Worm (Caenorhabditis elegans) whole organism, L2 larva: ENCODE results near the gene F57H12.5.

Experiments used
- R02D3.7 ChIP-seq: fragments of 150-350 bp; optimal IDR thresholded peaks from 2 replicates; lab custom pipeline; 2014; ENCODE audit warnings: missing biosample characterization, missing genetic modification characterization
- ama-1 ChIP-seq: fragments of 150-350 bp; optimal IDR thresholded peaks from 2 replicates; lab custom pipeline; 2018; ENCODE audit warnings: inconsistent platforms
- ceh-82 ChIP-seq: fragments of 150-350 bp; optimal IDR thresholded peaks from 2 replicates; lab custom pipeline; 2014; ENCODE audit warnings: missing biosample characterization, missing genetic modification characterization
- lin-13 ChIP-seq: fragments of 150-350 bp; optimal IDR thresholded peaks from 2 replicates; lab custom pipeline; 2014; ENCODE audit warnings: missing biosample characterization, missing genetic modification reagents, missing genetic modification characterization
- lsy-2 ChIP-seq, 2 experiments: fragments of 150-350 bp in 1 of 2; sonication (generic microtip) in 1 of 2; optimal IDR thresholded peaks; 2 replicates each; lab custom pipeline; 2014 to 2017; ENCODE audit warnings: missing biosample characterization in 2 of 2, missing genetic modification characterization in 2 of 2
- nhr-23 ChIP-seq: fragments of 150-350 bp; optimal IDR thresholded peaks from 2 replicates; lab custom pipeline; 2014; ENCODE audit warnings: missing biosample characterization, missing genetic modification reagents, missing genetic modification characterization
- nhr-237 ChIP-seq: fragments of 150-350 bp; optimal IDR thresholded peaks from 2 replicates; lab custom pipeline; 2014; ENCODE audit warnings: missing biosample characterization, missing genetic modification characterization
- nhr-25 ChIP-seq: fragments of 150-350 bp; sonication (generic microtip); optimal IDR thresholded peaks from 3 replicates; lab custom pipeline; 2014; ENCODE audit warnings: missing biosample characterization, missing genetic modification characterization
- nhr-77 ChIP-seq: fragments of 150-350 bp; optimal IDR thresholded peaks from 2 replicates; lab custom pipeline; 2014; ENCODE audit warnings: missing biosample characterization, missing genetic modification characterization
- snpc-4 ChIP-seq: fragments of 150-350 bp; optimal IDR thresholded peaks from 2 replicates; lab custom pipeline; 2014; ENCODE audit warnings: missing biosample characterization, missing genetic modification characterization
- unc-39 ChIP-seq: fragments of 150-350 bp; optimal IDR thresholded peaks from 2 replicates; lab custom pipeline; 2014; ENCODE audit warnings: missing biosample characterization, missing genetic modification characterization
- unc-62 ChIP-seq: fragments of 150-350 bp; optimal IDR thresholded peaks from 2 replicates; lab custom pipeline; 2014; ENCODE audit warnings: missing biosample characterization, missing genetic modification reagents, missing genetic modification characterization

DNA sequence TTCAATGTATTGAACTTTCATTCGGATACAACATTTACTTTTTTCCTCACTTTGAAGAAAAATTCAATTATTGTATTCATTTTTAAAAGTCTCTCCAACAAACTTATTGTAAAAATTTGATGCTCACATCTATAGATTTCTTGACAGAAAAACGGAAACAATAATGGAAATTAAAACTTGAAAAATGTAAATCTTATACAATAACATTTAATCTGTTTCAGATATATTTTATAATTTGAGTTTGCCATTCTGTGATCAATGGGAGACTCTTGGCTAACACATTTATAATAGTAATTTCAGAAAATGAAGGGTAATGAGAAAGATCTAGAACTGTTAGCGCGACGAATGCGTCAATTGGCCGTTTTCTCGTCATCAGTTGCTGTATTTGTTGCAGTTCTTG lies 21.3 kb downstream of the F57H12.5 start, which contains the start of gene col-115:
- TF ChIP-seq ama-1 (lab: Kevin White, UChicago): no peak
- no peak for TF ChIP-seq nhr-237
- TF ChIP-seq snpc-4: no peak
- TF ChIP-seq nhr-23: no peak
- TF ChIP-seq R02D3.7 (tag; lab: Kevin White, UChicago): no peak
- no peak for TF ChIP-seq nhr-77 (tag; lab: Kevin White, UChicago)
- no peak for TF ChIP-seq nhr-25 (tag; lab: Kevin White, UChicago)
- no peak for TF ChIP-seq unc-62
- TF ChIP-seq lin-13 (GFP tag; lab: Kevin White, UChicago): no peak
- no peak for TF ChIP-seq unc-39 (tag; lab: Kevin White, UChicago)
- TF ChIP-seq ceh-82 (tag; lab: Kevin White, UChicago): no peak
- no peak for TF ChIP-seq lsy-2 (tag; optimal IDR thresholded peaks at IDR 0.05; lab: Kevin White, UChicago)
